Worm (Caenorhabditis elegans) whole organism, midembryonic: Measurements from ENCODE around the gene npp-27.

ENCODE experiments used
- T22C8.4 ChIP-seq: fragments of 200-800 bp; sonication (Bioruptor generic); IDR thresholded peaks from 2 replicates; pipeline ENCODE4 v1.3.6; 2022; ENCODE audit warnings: missing genetic modification characterization, missing compliant biosample characterization
- cog-1 ChIP-seq: sonication (generic microtip); optimal IDR thresholded peaks from 2 replicates; lab custom pipeline; 2016; ENCODE audit warnings: missing genetic modification characterization, missing compliant biosample characterization
- flt-1 ChIP-seq: fragments of 200-800 bp; sonication (Bioruptor generic); IDR thresholded peaks from 2 replicates; pipeline ENCODE4 v1.3.6; 2022; ENCODE audit warnings: missing genetic modification characterization, missing compliant biosample characterization
- klf-2 ChIP-seq: fragments of 200-800 bp; sonication (Bioruptor generic); conservative IDR thresholded peaks from 2 replicates; pipeline ENCODE4 v1.3.6; 2022; ENCODE audit warnings: missing genetic modification reagents, missing genetic modification characterization, missing compliant biosample characterization
- med-1 ChIP-seq: sonication (generic microtip); optimal IDR thresholded peaks from 2 replicates; lab custom pipeline; 2017; ENCODE audit warnings: missing genetic modification characterization, mild to moderate bottlenecking, missing compliant biosample characterization, antibody characterized with exemption, missing genetic modification reagents; ENCODE audit not compliant: insufficient read depth
- ref-1 ChIP-seq: fragments of 200-800 bp; sonication (Bioruptor generic); conservative IDR thresholded peaks from 2 replicates; pipeline ENCODE4 v1.3.6; 2022; ENCODE audit warnings: missing genetic modification reagents, missing genetic modification characterization, missing compliant biosample characterization
- tab-1 ChIP-seq: fragments of 200-800 bp; sonication (Bioruptor generic); IDR thresholded peaks from 2 replicates; pipeline ENCODE4 v1.3.6; 2022; ENCODE audit warnings: missing genetic modification characterization, missing compliant biosample characterization
- ztf-23 ChIP-seq: fragments of 200-800 bp; sonication (Bioruptor generic); IDR thresholded peaks from 2 replicates; pipeline ENCODE4 v1.3.6; 2022; ENCODE audit warnings: missing genetic modification reagents, missing genetic modification characterization, missing compliant biosample characterization
- ztf-29 ChIP-seq: fragments of 200-800 bp; sonication (Bioruptor generic); IDR thresholded peaks from 2 replicates; pipeline ENCODE4 v1.3.6; 2022; ENCODE audit warnings: missing genetic modification reagents, missing genetic modification characterization, missing compliant biosample characterization

Gene npp-27

DNA sequence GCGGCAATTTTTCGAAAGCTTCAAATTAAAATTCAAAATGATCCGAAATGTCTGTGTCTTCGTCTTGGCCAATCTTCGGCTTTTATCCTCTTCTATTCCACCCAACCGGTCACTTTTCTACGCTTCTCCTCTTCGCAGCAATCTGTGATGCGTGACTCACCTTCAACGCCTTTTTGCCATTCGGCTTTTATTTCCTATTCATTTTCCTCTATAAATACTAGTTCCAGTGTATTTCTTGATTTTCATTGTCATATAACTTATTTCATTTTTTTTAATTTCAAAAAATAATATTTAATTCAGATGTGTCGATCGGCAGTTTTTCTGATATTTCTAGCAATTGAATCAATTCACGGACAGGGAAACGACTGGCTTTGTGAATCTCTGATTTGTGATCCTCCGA lies 10.1 kb upstream of the npp-27 start, which contains the start of gene C49H3.16:
Gene C49H3.16 (plus strand): TSS at position 301 of the 400 bp plus-strand sequence.
- TF ChIP-seq T22C8.4 = no peak
- TF ChIP-seq ref-1 (GFP tag; lab: Robert Waterston, UW) = no peak
- TF ChIP-seq ztf-23 = no peak
- no peak for TF ChIP-seq klf-2 (GFP tag; lab: Robert Waterston, UW)
- no peak for TF ChIP-seq flt-1
- TF ChIP-seq ztf-29 = no peak

DNA sequence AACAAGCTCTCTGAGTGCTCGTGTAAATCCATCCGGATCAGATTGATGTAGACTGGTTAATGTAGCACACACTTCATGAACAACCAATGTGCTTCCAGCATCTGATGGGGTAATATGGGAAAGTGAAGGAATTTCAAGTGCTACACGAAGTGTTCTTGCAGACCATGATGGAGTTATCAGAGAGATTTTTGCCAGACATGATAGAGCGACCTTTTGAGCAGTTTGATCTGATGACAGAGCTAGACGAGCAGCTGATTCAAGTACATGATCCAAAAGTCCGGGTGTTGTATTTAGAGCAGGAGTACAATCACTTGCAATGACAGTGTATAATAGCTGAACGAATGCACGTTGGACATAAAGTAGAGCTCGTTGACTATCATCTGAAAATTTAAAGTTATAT lies 7.8 kb upstream of the npp-27 start:
- TF ChIP-seq flt-1 (no peak), klf-2 (GFP tag; lab: Robert Waterston, UW) (no peak), ztf-29 (no peak), cog-1 (no peak), med-1 (GFP tag; lab: Kevin White, UChicago) (no peak), ref-1 (GFP tag; lab: Robert Waterston, UW) (no peak), tab-1 (no peak), ztf-23 (no peak), T22C8.4 (no peak)

DNA sequence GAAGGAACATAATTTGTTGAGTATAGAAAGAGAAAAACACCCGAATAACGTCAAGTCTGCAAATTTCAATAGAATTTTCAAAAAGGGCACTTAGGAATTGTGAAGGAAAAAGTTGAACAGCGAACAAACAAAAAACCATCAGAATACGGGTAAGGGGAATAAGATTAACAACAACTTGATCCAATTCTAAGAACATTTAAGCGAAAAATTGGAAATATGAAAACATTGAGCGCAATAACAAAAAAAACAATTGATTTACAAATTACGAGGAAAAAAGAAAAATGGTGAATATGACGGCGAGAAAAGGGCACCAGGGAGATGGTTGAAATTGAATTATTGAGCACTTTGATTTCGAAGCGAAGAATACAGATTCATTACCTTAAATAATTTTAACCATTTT lies 6.9 kb upstream of the npp-27 start:
- TF ChIP-seq tab-1 (no peak), T22C8.4 (no peak), klf-2 (GFP tag; lab: Robert Waterston, UW) (no peak), ref-1 (GFP tag; lab: Robert Waterston, UW) (no peak), ztf-23 (no peak)

DNA sequence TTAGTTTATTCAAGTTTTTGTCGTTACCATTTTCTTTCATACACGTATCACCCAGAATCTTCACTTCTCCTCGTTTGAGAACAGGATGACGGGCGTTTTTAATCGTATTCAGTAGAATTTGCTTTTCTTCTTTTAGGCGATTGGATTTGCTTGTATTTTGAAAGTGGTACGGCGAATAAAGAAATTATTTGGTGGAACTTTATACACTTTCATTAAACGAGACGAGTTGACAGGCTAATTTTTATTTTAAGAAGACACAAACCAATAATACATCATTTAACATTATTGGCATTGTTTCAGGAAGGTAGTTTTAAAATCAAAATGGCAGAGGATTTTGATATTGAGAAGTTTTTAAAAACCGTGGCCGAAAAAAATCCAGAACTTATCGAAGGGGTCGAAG lies 4.9 kb upstream of the npp-27 start, which contains the start of gene C49H3.4:
Gene C49H3.4 (plus strand): TSS at position 301 of the 400 bp plus-strand sequence.
- TF ChIP-seq ztf-29 = no peak
- no peak for TF ChIP-seq cog-1
- TF ChIP-seq tab-1 = no peak
- TF ChIP-seq ztf-23 = no peak
- TF ChIP-seq med-1 (GFP tag; lab: Kevin White, UChicago) = no peak
- TF ChIP-seq flt-1 = no peak
- TF ChIP-seq klf-2 (GFP tag; lab: Robert Waterston, UW) = no peak
- TF ChIP-seq ref-1 (GFP tag; lab: Robert Waterston, UW) = no peak
- TF ChIP-seq T22C8.4 = no peak

DNA sequence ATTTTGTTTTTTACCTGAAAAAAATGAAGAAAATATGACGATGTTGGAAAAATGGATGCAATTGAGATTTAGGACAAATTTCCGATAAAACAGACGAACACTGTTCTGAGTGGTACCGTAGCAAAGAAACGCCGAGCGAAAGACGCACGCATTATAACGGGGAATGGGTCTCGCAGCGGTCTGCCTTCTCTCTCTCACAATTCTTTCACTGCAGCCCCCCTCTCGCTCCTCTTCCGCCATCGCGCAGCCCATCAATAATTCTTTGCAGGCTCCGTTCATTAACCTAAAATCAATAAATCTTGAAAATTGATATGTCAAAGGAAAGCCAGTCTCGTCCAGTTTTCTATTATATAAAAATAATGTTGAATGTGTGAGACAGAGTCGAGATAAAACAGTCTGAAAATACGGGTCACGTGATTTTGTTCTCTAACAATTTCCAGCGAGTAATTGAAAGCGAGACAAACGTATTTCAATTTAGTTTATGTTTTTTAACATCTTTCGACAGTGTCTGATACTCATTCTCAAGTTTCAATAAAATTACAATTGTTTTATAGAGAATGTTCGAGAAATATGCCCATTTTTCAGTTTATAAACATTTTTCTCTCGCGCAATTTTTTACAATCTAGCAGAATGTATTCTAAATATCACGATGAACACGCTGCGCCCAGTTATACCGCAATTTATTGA lies 449 bp downstream of the npp-27 start:
- TF ChIP-seq flt-1 = peak; percentile 47; the same call in 1 of the 2 replicates
- TF ChIP-seq klf-2 (GFP tag; lab: Robert Waterston, UW) = no peak

DNA sequence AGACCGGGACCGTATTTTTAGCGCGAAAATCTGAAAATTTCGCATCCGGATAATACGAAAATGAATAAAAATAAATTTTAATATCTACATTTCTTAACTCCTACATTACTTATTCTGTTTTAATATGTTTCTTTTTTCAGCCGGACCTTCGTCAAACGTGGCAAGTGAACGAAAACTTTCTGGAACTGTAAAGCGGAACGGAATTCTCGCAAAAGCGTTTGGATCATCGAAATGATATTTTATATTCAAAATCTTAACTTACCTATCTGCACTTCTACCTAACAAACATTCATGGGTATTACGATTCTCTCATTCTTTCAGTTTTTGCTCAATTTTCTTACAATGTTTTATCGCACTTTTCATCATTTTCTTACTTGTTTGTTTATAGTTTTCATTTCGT lies 3.4 kb downstream of the npp-27 start:
- TF ChIP-seq flt-1 = no peak
- TF ChIP-seq ztf-29 = no peak
- no peak for TF ChIP-seq cog-1
- TF ChIP-seq ztf-23 = no peak
- TF ChIP-seq T22C8.4 = no peak
- no peak for TF ChIP-seq ref-1 (GFP tag; lab: Robert Waterston, UW)
- no peak for TF ChIP-seq tab-1
- no peak for TF ChIP-seq med-1 (GFP tag; lab: Kevin White, UChicago)
- TF ChIP-seq klf-2 (GFP tag; lab: Robert Waterston, UW) = no peak

DNA sequence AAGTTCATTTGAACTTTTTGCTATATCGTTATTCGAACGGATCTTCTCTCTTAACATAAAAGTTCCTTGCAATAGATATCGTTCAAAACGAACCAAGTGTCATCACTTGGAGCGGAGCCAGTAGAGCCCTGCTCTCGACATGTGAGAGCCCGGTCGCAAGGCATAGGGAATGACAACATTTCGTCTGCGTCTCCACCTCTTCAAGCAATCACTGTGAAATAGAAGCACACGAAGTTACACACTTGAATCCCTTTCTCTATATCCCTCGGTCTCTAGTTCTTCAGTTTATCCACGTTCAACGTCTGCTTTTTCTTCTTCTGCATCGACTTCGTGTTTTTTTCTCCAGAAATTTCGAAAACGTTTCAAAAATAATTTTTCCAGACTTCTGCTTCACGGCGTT lies 6.7 kb downstream of the npp-27 start, which contains the start of gene C49H3.6:
Gene C49H3.6 (plus strand): TSS at position 380 of the 400 bp plus-strand sequence.
- TF ChIP-seq ref-1 (GFP tag; lab: Robert Waterston, UW) (no peak), cog-1 (peak; percentile 29)

DNA sequence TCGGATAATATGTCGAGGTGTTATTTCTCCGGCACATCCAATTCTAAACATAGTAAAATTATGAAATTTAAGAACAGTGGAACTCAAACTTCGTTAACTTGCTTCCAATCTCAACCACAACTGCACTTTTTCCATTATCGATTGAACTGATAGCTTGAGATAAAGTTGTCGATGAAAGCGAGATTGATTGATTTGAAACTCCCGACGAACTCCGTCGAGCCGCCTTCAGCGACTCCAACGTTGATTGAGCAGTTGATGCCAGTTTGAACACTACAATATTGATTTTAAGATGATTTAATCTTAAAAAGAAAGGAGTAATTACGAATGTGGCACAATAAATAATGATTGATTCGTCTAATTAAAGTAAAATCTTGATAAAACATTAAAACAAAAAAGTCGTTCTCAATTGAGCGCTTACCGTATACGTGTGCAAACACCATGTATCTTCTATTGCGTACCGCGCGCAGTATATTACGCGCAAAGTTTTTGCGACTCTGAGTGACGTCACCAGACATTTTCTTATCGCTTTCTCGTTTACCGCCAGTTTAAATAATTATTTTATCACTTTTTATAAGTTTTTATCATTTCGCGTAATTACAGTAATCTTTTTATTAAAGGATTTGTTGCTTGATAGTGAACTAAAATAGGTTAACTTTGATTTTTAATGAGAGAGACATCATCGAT lies 7.7 kb downstream of the npp-27 start, which contains the start of gene arp-11:
Gene arp-11 (minus strand): TSS at position 51 of the 684 bp plus-strand sequence.
- TF ChIP-seq cog-1 (peak; percentile 13), klf-2 (GFP tag; lab: Robert Waterston, UW) (no peak)

DNA sequence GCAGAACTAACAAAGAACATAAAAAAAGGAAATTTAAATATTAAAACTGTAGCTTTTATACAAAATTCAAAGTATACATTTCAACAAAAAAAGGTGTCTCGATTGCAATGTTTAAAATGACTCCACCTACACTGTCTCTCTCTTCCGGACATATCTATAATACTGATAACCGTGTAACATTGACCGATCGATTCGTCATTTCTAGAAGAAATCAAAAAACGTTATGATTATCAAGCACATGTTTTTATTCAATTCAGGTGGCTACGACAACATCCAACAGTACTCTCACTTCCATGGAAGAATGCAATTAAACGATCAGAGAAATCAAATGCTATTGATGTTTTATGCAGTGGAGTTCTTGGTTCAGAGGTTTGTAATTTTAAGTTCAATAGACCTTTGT lies 11.6 kb downstream of the npp-27 start:
- no peak for TF ChIP-seq flt-1
- TF ChIP-seq ztf-29 = no peak
- no peak for TF ChIP-seq cog-1
- no peak for TF ChIP-seq ref-1 (GFP tag; lab: Robert Waterston, UW)
- TF ChIP-seq klf-2 (GFP tag; lab: Robert Waterston, UW) = no peak
- no peak for TF ChIP-seq med-1 (GFP tag; lab: Kevin White, UChicago)
- no peak for TF ChIP-seq T22C8.4
- no peak for TF ChIP-seq ztf-23
- TF ChIP-seq tab-1 = no peak

DNA sequence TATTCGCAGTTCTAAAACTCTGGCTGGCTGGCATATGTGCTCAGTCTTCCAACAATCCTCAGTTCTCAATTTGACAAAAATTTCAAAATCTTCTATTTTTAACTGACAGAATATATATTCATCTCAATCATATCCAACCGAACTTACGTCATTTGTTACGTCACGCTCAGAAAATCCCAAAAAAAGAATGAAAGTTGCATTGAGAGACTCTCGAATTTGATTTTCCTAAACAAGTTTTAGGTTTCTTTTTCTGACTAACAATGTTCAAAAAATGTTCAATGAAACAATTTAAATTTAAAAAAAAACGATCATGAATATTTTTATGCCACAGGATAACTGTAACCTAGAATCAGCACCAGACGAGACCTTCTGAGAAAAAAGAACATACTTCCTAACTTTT lies 12.1 kb downstream of the npp-27 start:
- no peak for TF ChIP-seq ztf-23
- no peak for TF ChIP-seq tab-1
- no peak for TF ChIP-seq T22C8.4
- TF ChIP-seq ref-1 (GFP tag; lab: Robert Waterston, UW) = no peak
- no peak for TF ChIP-seq ztf-29
- no peak for TF ChIP-seq cog-1
- TF ChIP-seq klf-2 (GFP tag; lab: Robert Waterston, UW) = no peak
- no peak for TF ChIP-seq flt-1
- TF ChIP-seq med-1 (GFP tag; lab: Kevin White, UChicago) = no peak

DNA sequence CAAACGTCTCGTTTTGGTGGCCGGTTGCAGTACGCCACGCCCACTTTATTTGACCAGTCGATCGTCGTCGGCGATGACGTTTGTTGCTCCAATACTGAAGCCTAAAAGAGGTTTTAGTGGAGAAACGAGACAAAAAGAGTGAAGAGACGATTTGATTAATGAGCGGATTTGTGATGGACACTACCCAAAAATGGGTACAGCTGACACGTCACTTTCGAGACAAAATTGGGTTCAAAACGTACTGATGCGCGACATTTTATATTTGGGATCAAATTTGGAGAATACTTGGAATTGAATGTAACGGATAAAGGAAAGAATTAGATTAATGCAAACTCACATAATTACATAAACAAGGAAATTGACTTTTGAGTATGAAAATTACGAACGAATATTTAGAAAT lies 12.6 kb downstream of the npp-27 start, which contains the start of gene ilys-4:
Gene ilys-4 (minus strand): TSS at position 101 of the 400 bp plus-strand sequence.
- TF ChIP-seq tab-1 (no peak), klf-2 (GFP tag; lab: Robert Waterston, UW) (no peak), ztf-23 (no peak), med-1 (GFP tag; lab: Kevin White, UChicago) (no peak), ref-1 (GFP tag; lab: Robert Waterston, UW) (no peak), T22C8.4 (no peak), flt-1 (no peak), ztf-29 (no peak), cog-1 (no peak)
